Worm (Caenorhabditis elegans): ENCODE measurements around the gene tbx-36.

tbx-36 gene

ce11 chrIV:11956387-11956786 lies 6.0 kb downstream of the tbx-36 start:
- TF ChIP-seq nhr-28 (tag; optimal IDR thresholded peaks at IDR 0.05) (peak; percentile 57), mml-1 (tag; optimal IDR thresholded peaks at IDR 0.05) (peak; percentile 40), hmg-11 (tag; optimal IDR thresholded peaks at IDR 0.05) (no peak), ceh-16 (tag; optimal IDR thresholded peaks at IDR 0.05) (no peak), ztf-11 (tag; optimal IDR thresholded peaks at IDR 0.05) (no peak), ceh-28 (tag; optimal IDR thresholded peaks at IDR 0.05) (peak; percentile 49), sea-2 (GFP tag; optimal IDR thresholded peaks at IDR 0.05) (no peak), ceh-82 (tag; optimal IDR thresholded peaks at IDR 0.05) (no peak), elt-2 (tag; optimal IDR thresholded peaks at IDR 0.05) (peak; percentile 89), elt-1 (tag; optimal IDR thresholded peaks at IDR 0.05) (peak; percentile 60), pqm-1 (tag; optimal IDR thresholded peaks at IDR 0.05) (peak; percentile 62), ceh-9 (tag; optimal IDR thresholded peaks at IDR 0.05) (no peak), nhr-77 (tag; optimal IDR thresholded peaks at IDR 0.05) (no peak), nhr-12 (tag; optimal IDR thresholded peaks at IDR 0.05) (no peak), pha-4 (tag; optimal IDR thresholded peaks at IDR 0.05) (peak; percentile 91), lin-39 (tag; optimal IDR thresholded peaks at IDR 0.05) (no peak), ztf-4 (tag; optimal IDR thresholded peaks at IDR 0.05) (no peak), fkh-10 (GFP tag; optimal IDR thresholded peaks at IDR 0.05) (no peak), snpc-4 (tag; optimal IDR thresholded peaks at IDR 0.05) (peak; percentile 39), nfya-1 (tag; optimal IDR thresholded peaks at IDR 0.05; ENCODE audit: insufficient read depth) (peak; percentile 78), nhr-43 (tag; optimal IDR thresholded peaks at IDR 0.05; ENCODE audit: poor library complexity, severe bottlenecking) (peak; percentile 98), zag-1 (tag; optimal IDR thresholded peaks at IDR 0.05) (no peak), unc-62 (GFP tag; optimal IDR thresholded peaks at IDR 0.05) (peak; percentile 81), fos-1 (tag; optimal IDR thresholded peaks at IDR 0.05) (peak; percentile 3), nhr-237 (tag; optimal IDR thresholded peaks at IDR 0.05) (no peak), ama-1 (optimal IDR thresholded peaks at IDR 0.05) (no peak), nhr-23 (tag; optimal IDR thresholded peaks at IDR 0.05) (peak; percentile 93), unc-39 (tag; optimal IDR thresholded peaks at IDR 0.05) (no peak), egl-5 (tag; optimal IDR thresholded peaks at IDR 0.05) (no peak), fkh-2 (tag; optimal IDR thresholded peaks at IDR 0.05) (no peak), skn-1 (tag; optimal IDR thresholded peaks at IDR 0.05) (no peak), eor-1 (tag; optimal IDR thresholded peaks at IDR 0.05) (no peak), ZK546.5 (tag; optimal IDR thresholded peaks at IDR 0.05) (no peak), nhr-76 (tag; optimal IDR thresholded peaks at IDR 0.05) (no peak), elt-3 (tag; optimal IDR thresholded peaks at IDR 0.05) (peak in 2 of 3 experiments; percentile 73 to 93), jun-1 (tag; optimal IDR thresholded peaks at IDR 0.05) (peak; percentile 88), nhr-67 (tag; optimal IDR thresholded peaks at IDR 0.05) (no peak), nhr-11 (tag; optimal IDR thresholded peaks at IDR 0.05) (no peak), tbx-2 (tag; optimal IDR thresholded peaks at IDR 0.05) (peak; percentile 57), lin-15B (tag; optimal IDR thresholded peaks at IDR 0.05) (peak; percentile 37), nhr-25 (tag; optimal IDR thresholded peaks at IDR 0.05) (peak; percentile 99), aly-2 (tag; optimal IDR thresholded peaks at IDR 0.05) (no peak), daf-12 (tag; optimal IDR thresholded peaks at IDR 0.05) (no peak), R02D3.7 (tag; optimal IDR thresholded peaks at IDR 0.05) (peak; percentile 27), mdl-1 (tag; optimal IDR thresholded peaks at IDR 0.05) (peak; percentile 99), lsy-12 (tag; optimal IDR thresholded peaks at IDR 0.05) (peak; percentile 81), egl-27 (tag; optimal IDR thresholded peaks at IDR 0.05) (peak; percentile 68)

- TF ChIP-seq nfya-1 (tag; optimal IDR thresholded peaks at IDR 0.05; ENCODE audit: insufficient read depth) (peak; percentile 15), hmg-11 (tag; optimal IDR thresholded peaks at IDR 0.05) (no peak), pha-4 (tag; optimal IDR thresholded peaks at IDR 0.05) (peak; percentile 79), lin-39 (tag; optimal IDR thresholded peaks at IDR 0.05) (peak; percentile 19)
Observed at ce11 chrIV:11957074-11957473, 6.7 kb downstream of the tbx-36 start.

Data from whole organism, L3 larva.